Worm (Caenorhabditis elegans) whole organism, early embryonic: ENCODE data around the gene fbxb-33.

ENCODE experiments used
- B0310.2 ChIP-seq: sonication (generic microtip); optimal IDR thresholded peaks from 2 replicates; lab custom pipeline; 2016; ENCODE audit warnings: mild to moderate bottlenecking, missing genetic modification characterization, missing compliant biosample characterization
- F13C5.2 ChIP-seq: sonication (generic microtip); optimal IDR thresholded peaks from 2 replicates; lab custom pipeline; 2017; ENCODE audit warnings: mild to moderate bottlenecking, missing genetic modification characterization, inconsistent platforms, missing compliant biosample characterization
- aly-1 ChIP-seq: sonication (generic microtip); optimal IDR thresholded peaks from 2 replicates; lab custom pipeline; 2016; ENCODE audit warnings: missing genetic modification characterization, missing compliant biosample characterization
- ama-1 ChIP-seq: fragments of 150-350 bp; optimal IDR thresholded peaks from 2 replicates; lab custom pipeline; 2014
- ceh-36 ChIP-seq: sonication (generic microtip); optimal IDR thresholded peaks from 2 replicates; lab custom pipeline; 2016; ENCODE audit warnings: missing genetic modification characterization, inconsistent platforms, missing compliant biosample characterization
- ets-7 ChIP-seq: sonication (generic microtip); optimal IDR thresholded peaks from 2 replicates; lab custom pipeline; 2016; ENCODE audit warnings: missing genotype, missing genetic modification characterization, missing compliant biosample characterization
- flt-1 ChIP-seq: fragments of 200-800 bp; sonication (Bioruptor generic); IDR thresholded peaks from 2 replicates; pipeline ENCODE4 v1.3.6; 2022; ENCODE audit warnings: missing genetic modification characterization, missing compliant biosample characterization
- hmbx-1 ChIP-seq: sonication (generic microtip); optimal IDR thresholded peaks from 2 replicates; lab custom pipeline; 2016; ENCODE audit warnings: mild to moderate bottlenecking, missing genetic modification characterization, missing compliant biosample characterization
- hmg-4 ChIP-seq: fragments of 200-800 bp; sonication (Bioruptor generic); optimal IDR thresholded peaks from 2 replicates; lab custom pipeline; 2018; ENCODE audit warnings: mild to moderate bottlenecking, missing genetic modification characterization, missing compliant biosample characterization
- hnd-1 ChIP-seq: sonication (generic microtip); optimal IDR thresholded peaks from 2 replicates; lab custom pipeline; 2016; ENCODE audit warnings: missing genetic modification characterization, missing compliant biosample characterization
- scrt-1 ChIP-seq: fragments of 200-800 bp; sonication (Bioruptor generic); IDR thresholded peaks from 2 replicates; pipeline ENCODE4 v1.3.6; 2022; ENCODE audit warnings: missing genetic modification characterization, missing compliant biosample characterization
- sea-1 ChIP-seq: fragments of 200-800 bp; sonication (Bioruptor generic); conservative IDR thresholded peaks from 2 replicates; pipeline ENCODE4 v1.3.6; 2022; ENCODE audit warnings: missing genetic modification characterization, missing compliant biosample characterization
- tbx-37 ChIP-seq: fragments of 200-800 bp; sonication (Bioruptor generic); conservative IDR thresholded peaks from 2 replicates; pipeline ENCODE4 v1.3.6; 2022; ENCODE audit warnings: missing genetic modification reagents, missing genetic modification characterization, missing compliant biosample characterization
- tra-4 ChIP-seq: sonication (generic microtip); optimal IDR thresholded peaks from 2 replicates; lab custom pipeline; 2017; ENCODE audit warnings: missing genetic modification characterization, missing compliant biosample characterization

DNA sequence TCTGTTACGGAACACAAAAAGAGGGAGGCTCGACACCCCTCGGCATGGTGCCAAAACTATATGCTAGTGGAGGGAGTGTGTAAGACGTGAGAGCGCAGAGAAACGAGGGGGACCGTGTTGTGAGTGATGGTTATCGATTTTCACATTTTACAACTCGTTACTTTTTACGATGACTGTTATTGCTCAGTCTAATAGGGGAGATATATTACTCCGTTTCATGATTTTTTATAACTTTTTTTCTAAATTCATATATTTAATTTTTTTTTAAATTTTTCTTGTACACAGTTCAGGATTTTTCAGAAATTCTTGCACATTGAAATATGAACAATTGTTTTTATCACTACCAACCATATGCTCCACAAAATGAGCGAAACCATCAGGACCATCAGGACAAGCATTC lies 8.2 kb downstream of the fbxb-33 start, which contains the start of gene F19B10.5:
- no peak for TF ChIP-seq hnd-1 (tag; lab: Kevin White, UChicago)
- no peak for TF ChIP-seq aly-1 (tag; lab: Kevin White, UChicago)
- TF ChIP-seq ets-7 (tag; lab: Kevin White, UChicago), result no peak
- TF ChIP-seq tbx-37, result no peak
- no peak for TF ChIP-seq ceh-36 (tag; lab: Kevin White, UChicago)
- TF ChIP-seq flt-1 (GFP tag; lab: Robert Waterston, UW), result no peak
- no peak for TF ChIP-seq ama-1
- no peak for TF ChIP-seq scrt-1 (GFP tag; lab: Robert Waterston, UW)
- TF ChIP-seq hmbx-1 (tag; lab: Kevin White, UChicago), result no peak
- no peak for TF ChIP-seq sea-1
- no peak for TF ChIP-seq F13C5.2 (tag; lab: Kevin White, UChicago)
- TF ChIP-seq tra-4 (tag; lab: Kevin White, UChicago), result no peak
- TF ChIP-seq B0310.2 (tag; lab: Kevin White, UChicago), result no peak
- TF ChIP-seq hmg-4 (GFP tag; lab: Kevin White, UChicago), result no peak
